ENCODE assay signal across 2 worm cellular contexts in the genomic region with DNA sequence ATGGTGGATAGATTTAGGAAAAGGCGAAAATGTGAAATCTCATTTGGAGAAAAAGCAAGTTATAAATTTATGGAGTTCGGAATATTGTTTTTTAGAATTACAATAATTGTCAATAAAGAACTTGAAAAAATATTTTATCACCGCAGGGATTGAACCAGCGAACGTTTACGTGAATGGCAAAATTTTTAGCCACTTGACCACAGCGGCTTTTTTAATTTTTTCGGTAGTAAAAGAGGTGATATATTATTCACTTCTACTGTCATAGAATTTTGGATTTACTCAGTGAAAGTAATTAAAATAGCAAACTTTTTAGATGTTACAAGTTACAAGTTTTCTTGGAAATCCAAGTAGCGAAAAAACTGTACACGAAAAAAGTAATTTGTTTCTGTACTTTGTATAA.
TF ChIP-seq lines count a peak whose summit lies in the region.

No protein-coding gene starts in this region.

TF ChIP-seq in whole organism, L4 larva, 104 proteins besides CTCF, POLR2A, EP300 and RAD21:
- TF ChIP-seq daf-19 (GFP tag; conservative IDR thresholded peaks at IDR 0.05; lab: Robert Waterston, UW) (0 out of 2 replicates have a peak, but pooled peaks have one; percentile 62), lin-38 (GFP tag; IDR thresholded peaks at IDR 0.05; lab: Robert Waterston, UW) (peak; percentile 60), hlh-11 (tag; optimal IDR thresholded peaks at IDR 0.05; lab: Kevin White, UChicago) (no peak), T20F7.1 (GFP tag; optimal IDR thresholded peaks at IDR 0.05; lab: Kevin White, UChicago) (no peak), F44E2.7 (GFP tag; IDR thresholded peaks at IDR 0.05; lab: Robert Waterston, UW) (peak; percentile 51; the same call in 1 of the 2 replicates), pha-4 (GFP tag; IDR thresholded peaks at IDR 0.05; lab: Robert Waterston, UW) (peak; percentile 73; the same call in 1 of the 2 replicates), pha-4 (tag; optimal IDR thresholded peaks at IDR 0.05; lab: Kevin White, UChicago) (no peak), madf-5 (GFP tag; IDR thresholded peaks at IDR 0.05; lab: Robert Waterston, UW) (peak in 1 of 2 experiments; percentile 78; a peak in 2 of 4 replicates), hmg-1.1 (GFP tag; IDR thresholded peaks at IDR 0.05; lab: Robert Waterston, UW) (no peak), Y105C5A.15 (GFP tag; IDR thresholded peaks at IDR 0.05; lab: Robert Waterston, UW) (no peak), lim-7 (GFP tag; IDR thresholded peaks at IDR 0.05; lab: Robert Waterston, UW) (peak; percentile 77), nhr-28 (tag; optimal IDR thresholded peaks at IDR 0.05; lab: Kevin White, UChicago) (no peak), Y5F2A.4 (GFP tag; optimal IDR thresholded peaks at IDR 0.05; lab: Kevin White, UChicago) (peak; percentile 38), Y75B8A.6 (GFP tag; IDR thresholded peaks at IDR 0.05; lab: Robert Waterston, UW) (no peak), ceh-62 (tag; optimal IDR thresholded peaks at IDR 0.05; lab: Kevin White, UChicago) (no peak), F49E8.2 (tag; optimal IDR thresholded peaks at IDR 0.05; lab: Kevin White, UChicago; ENCODE audit: borderline replicate concordance) (peak; percentile 14), snpc-1.2 (GFP tag; IDR thresholded peaks at IDR 0.05; lab: Robert Waterston, UW) (0 out of 2 replicates have a peak, but pooled peaks have one; percentile 20), arid-1 (GFP tag; conservative IDR thresholded peaks at IDR 0.05; lab: Robert Waterston, UW) (peak; percentile 86), dmd-8 (GFP tag; IDR thresholded peaks at IDR 0.05; lab: Robert Waterston, UW) (peak; percentile 57; the same call in 1 of the 2 replicates)

TF ChIP-seq in whole organism, young adult, 124 proteins besides CTCF, POLR2A, EP300 and RAD21:
- TF ChIP-seq ztf-28 (GFP tag; IDR thresholded peaks at IDR 0.05; lab: Robert Waterston, UW) (no peak), F23B12.7 (tag; optimal IDR thresholded peaks at IDR 0.05; lab: Kevin White, UChicago; ENCODE audit: insufficient read depth) (peak; percentile 54), ceh-58 (GFP tag; IDR thresholded peaks at IDR 0.05; lab: Robert Waterston, UW) (0 out of 2 replicates have a peak, but pooled peaks have one; percentile 93), Y53F4B.3 (GFP tag; IDR thresholded peaks at IDR 0.05; lab: Robert Waterston, UW) (no peak), ztf-26 (tag; optimal IDR thresholded peaks at IDR 0.05; lab: Kevin White, UChicago) (no peak), hsf-1 (GFP tag; IDR thresholded peaks at IDR 0.05; lab: Robert Waterston, UW) (0 out of 2 replicates have a peak, but pooled peaks have one; percentile 30), tbp1 (GFP tag; optimal IDR thresholded peaks at IDR 0.05; lab: Kevin White, UChicago) (peak; percentile 83), snpc-3.4 (tag; optimal IDR thresholded peaks at IDR 0.05; lab: Kevin White, UChicago) (peak; percentile 37), B0261.1 (tag; optimal IDR thresholded peaks at IDR 0.05; lab: Kevin White, UChicago) (peak; percentile 52), F49E8.2 (tag; optimal IDR thresholded peaks at IDR 0.05; lab: Kevin White, UChicago; ENCODE audit: insufficient read depth) (peak; percentile 35), C17E4.6 (GFP tag; IDR thresholded peaks at IDR 0.05; lab: Robert Waterston, UW) (no peak), die-1 (tag; optimal IDR thresholded peaks at IDR 0.05; lab: Kevin White, UChicago) (peak; percentile 25), somi-1 (GFP tag; optimal IDR thresholded peaks at IDR 0.05; lab: Kevin White, UChicago) (no peak), lin-26 (GFP tag; IDR thresholded peaks at IDR 0.05; lab: Robert Waterston, UW) (peak; percentile 66), athp-1 (tag; optimal IDR thresholded peaks at IDR 0.05; lab: Kevin White, UChicago) (peak; percentile 50), nhr-179 (tag; optimal IDR thresholded peaks at IDR 0.05; lab: Kevin White, UChicago) (no peak), rpc-1 (optimal IDR thresholded peaks at IDR 0.05; lab: Kevin White, UChicago) (peak; percentile 56), rpc-1 (tag; optimal IDR thresholded peaks at IDR 0.05; lab: Kevin White, UChicago) (peak; percentile 78), snpc-1.3 (tag; optimal IDR thresholded peaks at IDR 0.05; lab: Kevin White, UChicago; ENCODE audit: insufficient read depth) (peak; percentile 28), madf-6 (GFP tag; IDR thresholded peaks at IDR 0.05; lab: Robert Waterston, UW) (peak; percentile 49; the same call in 1 of the 2 replicates), rcor-1 (GFP tag; IDR thresholded peaks at IDR 0.05; lab: Robert Waterston, UW) (no peak), lin-54 (GFP tag; optimal IDR thresholded peaks at IDR 0.05; lab: Kevin White, UChicago) (peak; percentile 37)
TF ChIP-seq in whole organism, young adult: peak in this region for 14.
